Worm (Caenorhabditis elegans): ENCODE measurements around the gene cki-2.
A peak's percentile ranks its signal among the peaks of the same experiment; 100 is the strongest.

Gene cki-2

ce11 chrII:7838661-7839060 is 22.4 kb downstream of the cki-2 start:
- TF ChIP-seq ahr-1 (tag; optimal IDR thresholded peaks at IDR 0.05) (no peak), nfya-1 (tag; optimal IDR thresholded peaks at IDR 0.05) (peak; percentile 12), ceh-30 (tag; optimal IDR thresholded peaks at IDR 0.05) (no peak), unc-86 (tag; optimal IDR thresholded peaks at IDR 0.05) (no peak)

- no peak for TF ChIP-seq ahr-1 (tag; optimal IDR thresholded peaks at IDR 0.05)
- no peak for TF ChIP-seq dmd-4 (tag; optimal IDR thresholded peaks at IDR 0.05; ENCODE audit: borderline replicate concordance)
- peak; percentile 16 for TF ChIP-seq ceh-31 (tag; optimal IDR thresholded peaks at IDR 0.05)
- TF ChIP-seq nfya-1 (tag; optimal IDR thresholded peaks at IDR 0.05): peak; percentile 45
- no peak for TF ChIP-seq ref-2 (tag; optimal IDR thresholded peaks at IDR 0.05)
- TF ChIP-seq unc-55 (GFP tag; optimal IDR thresholded peaks at IDR 0.05): peak; percentile 42
Observed at ce11 chrII:7839703-7840102, 23.4 kb downstream of the cki-2 start.

- TF ChIP-seq sox-4 (tag; optimal IDR thresholded peaks at IDR 0.05): no peak
- TF ChIP-seq ref-2 (tag; optimal IDR thresholded peaks at IDR 0.05): no peak
Observed at ce11 chrII:7842053-7842452, 25.8 kb downstream of the cki-2 start, which contains the start of gene klp-3. klp-3 (plus strand) TSS chrII:7842353.

- TF ChIP-seq hlh-13 (GFP tag; optimal IDR thresholded peaks at IDR 0.05): no peak
- no peak for TF ChIP-seq ceh-9 (tag; optimal IDR thresholded peaks at IDR 0.05)
- TF ChIP-seq K09A11.1 (tag; optimal IDR thresholded peaks at IDR 0.05; ENCODE audit: insufficient read depth): no peak
- no peak for TF ChIP-seq pqm-1 (tag; optimal IDR thresholded peaks at IDR 0.05)
Observed at ce11 chrII:7845571-7846236, 29.4 kb downstream of the cki-2 start, which contains the start of gene T09A5.4. T09A5.4 (plus strand) TSS chrII:7846186.

- TF ChIP-seq zip-5 (tag; optimal IDR thresholded peaks at IDR 0.05): no peak
- TF ChIP-seq elt-4 (tag; optimal IDR thresholded peaks at IDR 0.05): no peak
- no peak for TF ChIP-seq elt-2 (tag; optimal IDR thresholded peaks at IDR 0.05)
- TF ChIP-seq unc-42 (tag; optimal IDR thresholded peaks at IDR 0.05): no peak
- TF ChIP-seq fkh-10 (GFP tag; optimal IDR thresholded peaks at IDR 0.05): no peak
- TF ChIP-seq rnt-1 (tag; optimal IDR thresholded peaks at IDR 0.05): no peak
Observed at ce11 chrII:7849697-7850096, 33.4 kb downstream of the cki-2 start, which contains the start of gene acr-7. acr-7 (minus strand) TSS chrII:7849797.

ce11 chrII:7850575-7850974 is 34.3 kb downstream of the cki-2 start:
- TF ChIP-seq fkh-6 (tag; optimal IDR thresholded peaks at IDR 0.05): no peak
- TF ChIP-seq ceh-19 (GFP tag; optimal IDR thresholded peaks at IDR 0.05): no peak
- TF ChIP-seq elt-2 (tag; optimal IDR thresholded peaks at IDR 0.05): no peak
- no peak for TF ChIP-seq odd-2 (tag; optimal IDR thresholded peaks at IDR 0.05)
- TF ChIP-seq rnt-1 (tag; optimal IDR thresholded peaks at IDR 0.05): peak; percentile 7
- TF ChIP-seq nhr-232 (tag; optimal IDR thresholded peaks at IDR 0.05): no peak
- no peak for TF ChIP-seq tbx-2 (tag; optimal IDR thresholded peaks at IDR 0.05)

ce11 chrII:7851480-7851879 is 35.2 kb downstream of the cki-2 start:
- TF ChIP-seq unc-42 (tag; optimal IDR thresholded peaks at IDR 0.05): no peak
- TF ChIP-seq gmeb-2 (tag; optimal IDR thresholded peaks at IDR 0.05): no peak
- TF ChIP-seq elt-4 (tag; optimal IDR thresholded peaks at IDR 0.05): no peak
- no peak for TF ChIP-seq unc-3 (GFP tag; conservative IDR thresholded peaks at IDR 0.05)
- no peak for TF ChIP-seq unc-3 (tag; optimal IDR thresholded peaks at IDR 0.05)
- no peak for TF ChIP-seq ahr-1 (tag; optimal IDR thresholded peaks at IDR 0.05)
- peak; percentile 3 for TF ChIP-seq ceh-14 (tag; optimal IDR thresholded peaks at IDR 0.05)
